Worm (Caenorhabditis elegans) whole organism, L3 larva: ENCODE data around the gene col-179.

ENCODE experiments used
- ZK546.5 ChIP-seq: sonication (generic microtip); optimal IDR thresholded peaks from 2 replicates; lab custom pipeline; 2017; ENCODE audit warnings: missing biosample characterization, missing genetic modification characterization
- ama-1 ChIP-seq: fragments of 150-350 bp; optimal IDR thresholded peaks from 2 replicates; lab custom pipeline; 2018
- ceh-16 ChIP-seq: sonication (generic microtip); optimal IDR thresholded peaks from 2 replicates; lab custom pipeline; 2017; ENCODE audit warnings: missing biosample characterization, missing genetic modification characterization
- ceh-9 ChIP-seq: sonication (generic microtip); optimal IDR thresholded peaks from 2 replicates; lab custom pipeline; 2018; ENCODE audit warnings: missing biosample characterization, missing genetic modification characterization
- elt-1 ChIP-seq: fragments of 150-350 bp; optimal IDR thresholded peaks from 2 replicates; lab custom pipeline; 2014; ENCODE audit warnings: missing biosample characterization, missing genetic modification characterization
- fkh-2 ChIP-seq: fragments of 150-350 bp; optimal IDR thresholded peaks from 2 replicates; lab custom pipeline; 2014; ENCODE audit warnings: missing biosample characterization, missing genetic modification reagents, missing genetic modification characterization
- jun-1 ChIP-seq: fragments of 150-350 bp; optimal IDR thresholded peaks from 2 replicates; lab custom pipeline; 2014; ENCODE audit warnings: missing biosample characterization, missing genetic modification reagents, missing genetic modification characterization
- lin-39 ChIP-seq: fragments of 150-350 bp; optimal IDR thresholded peaks from 2 replicates; lab custom pipeline; 2018; ENCODE audit warnings: missing biosample characterization, missing genetic modification reagents, missing genetic modification characterization
- nhr-23 ChIP-seq: fragments of 150-350 bp; optimal IDR thresholded peaks from 2 replicates; lab custom pipeline; 2014; ENCODE audit warnings: missing biosample characterization, missing genetic modification reagents, missing genetic modification characterization
- nhr-28 ChIP-seq: fragments of 150-350 bp; optimal IDR thresholded peaks from 2 replicates; lab custom pipeline; 2014; ENCODE audit warnings: missing biosample characterization, missing genetic modification characterization

DNA sequence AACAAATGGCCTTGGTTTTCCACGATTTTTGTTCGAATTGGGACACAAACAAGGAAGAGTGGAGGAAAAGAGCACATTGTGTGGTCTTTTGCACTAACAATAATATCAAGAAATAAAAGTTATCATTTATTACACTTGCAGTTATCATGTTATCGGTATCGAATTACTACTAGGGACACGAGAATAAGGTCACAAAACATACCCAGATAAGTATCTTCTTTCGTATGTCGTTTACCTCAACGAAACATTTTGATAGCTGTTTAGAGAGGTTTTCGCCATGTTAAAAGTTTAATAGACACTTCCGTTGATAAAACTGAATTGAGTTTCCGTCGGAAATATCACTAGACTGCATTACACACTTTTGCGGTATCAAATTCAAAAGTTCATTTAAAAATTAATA lies 49.7 kb downstream of the col-179 start:
- no peak for TF ChIP-seq elt-1 (tag; lab: Kevin White, UChicago)
- no peak for TF ChIP-seq fkh-2 (tag; lab: Kevin White, UChicago)
- no peak for TF ChIP-seq ama-1
- TF ChIP-seq ceh-16 (tag; lab: Kevin White, UChicago), result no peak
- TF ChIP-seq ceh-9 (tag; lab: Kevin White, UChicago), result no peak
- no peak for TF ChIP-seq ZK546.5
- TF ChIP-seq nhr-23 (tag; lab: Kevin White, UChicago), result no peak
- no peak for TF ChIP-seq jun-1 (tag; lab: Kevin White, UChicago)
- no peak for TF ChIP-seq nhr-28 (tag; lab: Kevin White, UChicago)
- no peak for TF ChIP-seq lin-39
